Fruit fly (Drosophila melanogaster) whole organism, embryonic: ENCODE measurements around the gene CG10562.
A peak's percentile ranks its signal among the peaks of the same experiment; 100 is the strongest.

ENCODE experiments used
- Atf6 ChIP-seq: fragments of 200-800 bp; sonication (Bioruptor generic); IDR thresholded peaks from 2 replicates; pipeline ENCODE4 v1.3.6; 2022; ENCODE audit warnings: missing biosample characterization, missing genetic modification characterization
- B-H2 ChIP-seq: fragments of 200-800 bp; sonication (Bioruptor generic); optimal IDR thresholded peaks from 2 replicates; lab custom pipeline; 2018; ENCODE audit warnings: missing biosample characterization, mild to moderate bottlenecking, missing genetic modification characterization
- C15 ChIP-seq: fragments of 200-800 bp; sonication (Bioruptor generic); IDR thresholded peaks from 3 replicates; pipeline ENCODE4 v1.3.6; 2022; ENCODE audit warnings: missing biosample characterization, missing genetic modification characterization
- CG11723 ChIP-seq: fragments of 200-800 bp; sonication (Bioruptor generic); optimal IDR thresholded peaks from 2 replicates; lab custom pipeline; 2017; ENCODE audit warnings: missing biosample characterization, mild to moderate bottlenecking, missing genetic modification characterization
- CG12769 ChIP-seq: fragments of 200-800 bp; sonication (Bioruptor generic); optimal IDR thresholded peaks from 2 replicates; lab custom pipeline; 2019; ENCODE audit warnings: missing biosample characterization, mild to moderate bottlenecking, missing genetic modification characterization, moderate library complexity
- CG12942 ChIP-seq: fragments of 200-800 bp; sonication (Bioruptor generic); optimal IDR thresholded peaks from 3 replicates; lab custom pipeline; 2016; ENCODE audit warnings: missing biosample characterization, missing genetic modification characterization
- CG13287 ChIP-seq: fragments of 200-800 bp; sonication (Bioruptor generic); IDR thresholded peaks from 2 replicates; pipeline ENCODE4 v1.3.6; 2022; ENCODE audit warnings: missing biosample characterization, missing genetic modification characterization; ENCODE audit not compliant: partially characterized antibody
- CG13894 ChIP-seq: fragments of 200-800 bp; sonication (Bioruptor generic); optimal IDR thresholded peaks from 3 replicates; lab custom pipeline; 2018; ENCODE audit warnings: missing biosample characterization, mild to moderate bottlenecking, missing genetic modification characterization, moderate library complexity
- CG1647 ChIP-seq: fragments of 200-800 bp; sonication (Bioruptor generic); optimal IDR thresholded peaks from 3 replicates; lab custom pipeline; 2016; ENCODE audit warnings: missing biosample characterization, missing genetic modification characterization
- CG2889 ChIP-seq: fragments of 200-800 bp; sonication (Bioruptor generic); IDR thresholded peaks from 3 replicates; pipeline ENCODE4 v1.3.6; 2022; ENCODE audit warnings: missing biosample characterization, missing genetic modification characterization
- CG31388 ChIP-seq: fragments of 200-800 bp; sonication (Bioruptor generic); optimal IDR thresholded peaks from 2 replicates; lab custom pipeline; 2016; ENCODE audit warnings: missing biosample characterization, missing genetic modification characterization
- CG33213 ChIP-seq: fragments of 200-800 bp; sonication (Bioruptor generic); optimal IDR thresholded peaks from 3 replicates; lab custom pipeline; 2016; ENCODE audit warnings: missing biosample characterization, missing genetic modification characterization
- CG34376 ChIP-seq: fragments of 200-800 bp; sonication (Bioruptor generic); optimal IDR thresholded peaks from 2 replicates; lab custom pipeline; 2018; ENCODE audit warnings: missing biosample characterization, mild to moderate bottlenecking, missing genetic modification characterization
- CG7357 ChIP-seq: fragments of 200-800 bp; sonication (Bioruptor generic); IDR thresholded peaks from 3 replicates; pipeline ENCODE4 v1.3.6; 2022; ENCODE audit warnings: missing biosample characterization, missing genetic modification characterization
- CG7786 ChIP-seq: fragments of 200-800 bp; sonication (Bioruptor generic); optimal IDR thresholded peaks from 2 replicates; lab custom pipeline; 2016; ENCODE audit warnings: missing biosample characterization, missing genetic modification characterization
- CG8290 ChIP-seq, 3 experiments: fragments of 200-800 bp; sonication (Bioruptor generic); optimal IDR thresholded peaks; 2 replicates each; lab custom pipeline; 2016 to 2019; ENCODE audit warnings: missing biosample characterization in 3 of 3, missing genetic modification characterization in 3 of 3, mild to moderate bottlenecking in 2 of 3, moderate library complexity in 1 of 3
- CG9437 ChIP-seq: fragments of 200-800 bp; sonication (Bioruptor generic); optimal IDR thresholded peaks from 2 replicates; lab custom pipeline; 2018; ENCODE audit warnings: missing biosample characterization, mild to moderate bottlenecking, missing genetic modification characterization
- GATAe ChIP-seq: fragments of 200-800 bp; sonication (Bioruptor generic); conservative IDR thresholded peaks from 2 replicates; pipeline ENCODE4 v1.3.6; 2022; ENCODE audit warnings: missing biosample characterization, missing genetic modification characterization
- Hmx ChIP-seq: fragments of 200-800 bp; sonication (Bioruptor generic); optimal IDR thresholded peaks from 2 replicates; lab custom pipeline; 2016; ENCODE audit warnings: missing biosample characterization, missing genetic modification characterization
- Hr78 ChIP-seq, 2 experiments: fragments of 200-800 bp in 1 of 2; fragments of >200 bp in 1 of 2; sonication (Bioruptor generic) in 1 of 2; optimal IDR thresholded peaks; 2 replicates each; lab custom pipeline; 2017 to 2019; ENCODE audit warnings: missing biosample characterization in 2 of 2, missing genetic modification characterization in 2 of 2, mild to moderate bottlenecking in 1 of 2, moderate library complexity in 1 of 2
- Jarid2 ChIP-seq: fragments of 200-800 bp; sonication (Bioruptor generic); optimal IDR thresholded peaks from 3 replicates; lab custom pipeline; 2017; ENCODE audit warnings: mild to moderate bottlenecking, missing biosample characterization, missing genetic modification reagents, missing genetic modification characterization
- Max ChIP-seq: fragments of 200-800 bp; sonication (Bioruptor generic); optimal IDR thresholded peaks from 2 replicates; lab custom pipeline; 2016; ENCODE audit warnings: missing biosample characterization, mild to moderate bottlenecking, missing genetic modification characterization
- Med ChIP-seq: fragments of 200-800 bp; sonication (Bioruptor generic); peaks from one replicate; lab custom pipeline; 2016; ENCODE audit warnings: missing biosample characterization, missing genetic modification characterization, mild to moderate bottlenecking, inconsistent platforms, moderate library complexity
- Rfx ChIP-seq: fragments of 200-800 bp; sonication (Bioruptor generic); IDR thresholded peaks from 2 replicates; pipeline ENCODE4 v1.3.6; 2022; ENCODE audit warnings: missing biosample characterization, missing genetic modification characterization
- Vsx1 ChIP-seq: fragments of 200-800 bp; sonication (Bioruptor generic); optimal IDR thresholded peaks from 2 replicates; lab custom pipeline; 2017; ENCODE audit warnings: missing biosample characterization, mild to moderate bottlenecking, missing genetic modification characterization, missing genetic modification reagents
- btn ChIP-seq: fragments of 200-800 bp; sonication (Bioruptor generic); optimal IDR thresholded peaks from 2 replicates; lab custom pipeline; 2016; ENCODE audit warnings: missing biosample characterization, missing genetic modification characterization
- cg ChIP-seq: fragments of 200-800 bp; sonication (Bioruptor generic); optimal IDR thresholded peaks from 3 replicates; lab custom pipeline; 2019; ENCODE audit warnings: missing biosample characterization, mild to moderate bottlenecking, missing genetic modification characterization, moderate library complexity
- chinmo ChIP-seq: fragments of 200-800 bp; sonication (Bioruptor generic); IDR thresholded peaks from 4 replicates; pipeline ENCODE4 v1.3.6; 2022; ENCODE audit warnings: missing biosample characterization, missing genetic modification characterization; ENCODE audit not compliant: partially characterized antibody
- ci ChIP-seq: fragments of 200-800 bp; sonication (Bioruptor generic); IDR thresholded peaks from 3 replicates; pipeline ENCODE4 v1.3.6; 2022; ENCODE audit warnings: missing biosample characterization, missing genetic modification characterization
- dmrt11E ChIP-seq: fragments of 200-800 bp; sonication (Bioruptor generic); optimal IDR thresholded peaks from 3 replicates; lab custom pipeline; 2018; ENCODE audit warnings: missing biosample characterization, mild to moderate bottlenecking, missing genetic modification characterization, moderate library complexity
- exex ChIP-seq: fragments of 200-800 bp; sonication (Bioruptor generic); optimal IDR thresholded peaks from 4 replicates; lab custom pipeline; 2018; ENCODE audit warnings: missing biosample characterization, mild to moderate bottlenecking, missing genetic modification characterization, moderate library complexity
- grn ChIP-seq: fragments of 200-800 bp; sonication (Bioruptor generic); optimal IDR thresholded peaks from 3 replicates; lab custom pipeline; 2017; ENCODE audit warnings: missing biosample characterization, missing genetic modification characterization
- hkb ChIP-seq, 2 experiments: fragments of 200-800 bp in 1 of 2; fragments of >200 bp in 1 of 2; sonication (Bioruptor generic) in 1 of 2; IDR thresholded peaks in 1 of 2; optimal IDR thresholded peaks in 1 of 2; 2 replicates each; pipeline versions ENCODE4 v1.3.6 to Lab custom; 2017 to 2022; ENCODE audit warnings: missing biosample characterization in 1 of 2, missing genetic modification characterization in 1 of 2
- ind ChIP-seq: fragments of 200-800 bp; sonication (Bioruptor generic); optimal IDR thresholded peaks from 3 replicates; lab custom pipeline; 2016; ENCODE audit warnings: missing biosample characterization, missing genetic modification characterization
- jigr1 ChIP-seq: fragments of 200-800 bp; sonication (Bioruptor generic); IDR thresholded peaks from 3 replicates; pipeline ENCODE4 v1.3.6; 2022; ENCODE audit warnings: missing biosample characterization, missing genetic modification characterization
- lab ChIP-seq: fragments of 200-800 bp; sonication (Bioruptor generic); optimal IDR thresholded peaks from 3 replicates; lab custom pipeline; 2017; ENCODE audit warnings: missing biosample characterization, missing genetic modification characterization, mild to moderate bottlenecking, moderate library complexity, missing genetic modification reagents
- mirr ChIP-seq: fragments of 200-800 bp; sonication (Bioruptor generic); optimal IDR thresholded peaks from 3 replicates; lab custom pipeline; 2018; ENCODE audit warnings: missing biosample characterization, mild to moderate bottlenecking, missing genetic modification characterization
- sd ChIP-seq: fragments of 200-800 bp; sonication (Bioruptor generic); optimal IDR thresholded peaks from 3 replicates; lab custom pipeline; 2018; ENCODE audit warnings: missing biosample characterization, mild to moderate bottlenecking, missing genetic modification characterization, moderate library complexity
- sqz ChIP-seq: fragments of 200-800 bp; sonication (Bioruptor generic); optimal IDR thresholded peaks from 3 replicates; lab custom pipeline; 2018; ENCODE audit warnings: missing biosample characterization, mild to moderate bottlenecking, missing genetic modification characterization
- ssp ChIP-seq: fragments of 200-800 bp; sonication (Bioruptor generic); IDR thresholded peaks from 2 replicates; pipeline ENCODE4 v1.3.6; 2022; ENCODE audit warnings: missing biosample characterization, missing genetic modification characterization
- sug ChIP-seq: fragments of 200-800 bp; optimal IDR thresholded peaks from 2 replicates; lab custom pipeline; 2019; ENCODE audit warnings: missing biosample characterization, mild to moderate bottlenecking, missing genetic modification characterization, moderate library complexity
- tgo ChIP-seq: fragments of 200-800 bp; sonication (Bioruptor generic); IDR thresholded peaks from 3 replicates; pipeline ENCODE4 v1.3.6; 2022; ENCODE audit warnings: missing biosample characterization, missing genetic modification characterization
- tna ChIP-seq: fragments of 200-800 bp; sonication (Bioruptor generic); IDR thresholded peaks from 2 replicates; pipeline ENCODE4 v1.3.6; 2022; ENCODE audit warnings: missing biosample characterization, missing genetic modification characterization; ENCODE audit not compliant: partially characterized antibody
- toy ChIP-seq: fragments of 200-800 bp; sonication (Bioruptor generic); IDR thresholded peaks from 2 replicates; pipeline ENCODE4 v1.3.6; 2022; ENCODE audit warnings: missing biosample characterization, missing genetic modification characterization
- ttk ChIP-seq: fragments of 200-800 bp; sonication (Bioruptor generic); IDR thresholded peaks from 2 replicates; pipeline ENCODE4 v2.1.2; 2022; ENCODE audit warnings: missing biosample characterization, missing genetic modification characterization
- vfl ChIP-seq: fragments of 200-800 bp; sonication (Bioruptor generic); optimal IDR thresholded peaks from 2 replicates; lab custom pipeline; 2016; ENCODE audit warnings: missing biosample characterization, missing genetic modification characterization
- zfh2 ChIP-seq: fragments of 200-800 bp; sonication (Bioruptor generic); optimal IDR thresholded peaks from 2 replicates; lab custom pipeline; 2016; ENCODE audit warnings: missing biosample characterization, missing genetic modification characterization

The CG10562 gene

DNA sequence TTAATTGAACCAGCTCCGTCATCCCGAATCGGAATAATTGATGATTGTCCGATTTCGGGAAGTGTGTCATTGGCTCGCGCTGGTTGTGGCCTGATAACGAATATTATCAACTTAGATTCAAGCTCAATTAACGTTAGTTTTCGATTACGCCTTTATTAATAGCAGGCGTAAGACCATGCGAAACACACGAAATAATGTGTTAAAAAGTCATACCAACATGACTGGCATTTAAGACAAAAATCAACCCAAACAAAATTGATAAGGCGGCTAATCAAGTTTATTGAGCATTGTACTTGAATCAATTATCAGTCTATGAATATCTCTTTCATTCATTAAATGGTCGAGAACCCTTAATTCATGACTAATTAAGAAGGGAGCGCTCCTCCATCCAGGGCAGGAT is 13.4 kb downstream of the CG10562 start:
- TF ChIP-seq CG31388 (no peak), grn (GFP tag; lab: Kevin White, UChicago) (peak; percentile 38), Max (GFP tag; lab: Kevin White, UChicago) (no peak), GATAe (0 out of 2 replicates have a peak, but pooled peaks have one; percentile 21), tna (GFP tag; lab: Robert Waterston, UW) (no peak), mirr (GFP tag; lab: Kevin White, UChicago) (peak; percentile 64), sd (tag; lab: Kevin White, UChicago) (peak; percentile 3), CG12769 (peak; percentile 19), ci (GFP tag; lab: Robert Waterston, UW) (no peak), toy (no peak), Vsx1 (GFP tag; lab: Kevin White, UChicago) (peak; percentile 33), lab (GFP tag; lab: Kevin White, UChicago) (peak; percentile 53), sug (tag; lab: Kevin White, UChicago) (peak; percentile 69), exex (tag; lab: Kevin White, UChicago) (peak; percentile 97), CG34376 (GFP tag; lab: Kevin White, UChicago) (peak; percentile 7)
- TF ChIP-seq, all 482 proteins: peak for 10

DNA sequence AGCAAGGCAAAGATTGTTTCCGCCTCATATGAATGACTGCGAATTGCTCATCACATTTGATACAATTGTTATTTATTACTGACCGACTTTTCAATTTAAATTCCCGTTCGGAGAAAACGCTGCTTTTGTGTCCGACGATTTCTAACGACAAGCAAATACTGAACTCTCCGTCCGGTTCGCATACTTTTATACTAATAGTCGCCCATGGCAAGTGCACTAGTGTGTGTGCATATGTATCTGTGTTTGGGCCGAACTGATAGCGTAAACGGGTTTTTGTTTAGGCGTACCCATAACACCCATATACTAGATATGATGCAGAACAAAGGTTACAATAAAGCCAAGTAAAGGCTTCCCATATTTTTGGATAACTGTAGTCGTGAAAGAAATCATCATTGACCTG is 14.3 kb downstream of the CG10562 start, which contains the start of gene CG10550:
Gene CG10550, minus strand, starts transcription at position 164 of the 400 bp plus-strand sequence.
- TF ChIP-seq vfl (GFP tag; lab: Kevin White, UChicago) (no peak), CG7786 (GFP tag; lab: Kevin White, UChicago) (no peak), CG8290 (GFP tag; optimal IDR thresholded peaks at IDR 0.05; lab: Kevin White, UChicago) (no peak), CG8290 (tag; optimal IDR thresholded peaks at IDR 0.05; lab: Kevin White, UChicago) (peak in 1 of 2 experiments; percentile 53), B-H2 (GFP tag; lab: Kevin White, UChicago) (no peak), exex (tag; lab: Kevin White, UChicago) (peak; percentile 41), Atf6 (GFP tag; lab: Robert Waterston, UW) (no peak), Hr78 (GFP tag; optimal IDR thresholded peaks at IDR 0.05; lab: Kevin White, UChicago) (peak in 1 of 2 experiments; percentile 63), cg (GFP tag; lab: Kevin White, UChicago) (peak; percentile 61), sd (tag; lab: Kevin White, UChicago) (peak; percentile 43), CG12769 (peak; percentile 51), dmrt11E (no peak), ind (GFP tag; lab: Kevin White, UChicago) (no peak), chinmo (GFP tag; lab: Robert Waterston, UW) (peak; percentile 87; the same call in 2 of the 4 replicates), C15 (GFP tag; lab: Robert Waterston, UW) (no peak), sqz (no peak), hkb (optimal IDR thresholded peaks at IDR 0.05; lab: Kevin White, UChicago) (no peak), hkb (GFP tag; IDR thresholded peaks at IDR 0.05; lab: Robert Waterston, UW) (no peak), CG9437 (GFP tag; lab: Kevin White, UChicago) (no peak), Jarid2 (GFP tag; lab: Kevin White, UChicago) (peak; percentile 46), CG13894 (tag; lab: Kevin White, UChicago) (peak; percentile 37), Rfx (GFP tag; lab: Robert Waterston, UW) (no peak; the same call in 1 of the 2 replicates), lab (GFP tag; lab: Kevin White, UChicago) (peak; percentile 2), CG33213 (GFP tag; lab: Kevin White, UChicago) (no peak), zfh2 (no peak), Hmx (no peak), tgo (no peak), grn (GFP tag; lab: Kevin White, UChicago) (no peak), btn (no peak), CG13287 (GFP tag; lab: Robert Waterston, UW) (peak; percentile 20; the same call in 1 of the 2 replicates), CG12942 (no peak), CG11723 (GFP tag; lab: Kevin White, UChicago) (no peak), sug (tag; lab: Kevin White, UChicago) (peak; percentile 38), ssp (GFP tag; lab: Robert Waterston, UW) (no peak), Med (GFP tag; lab: Kevin White, UChicago) (peak; percentile 11), CG7357 (GFP tag; lab: Robert Waterston, UW) (no peak), CG1647 (GFP tag; lab: Kevin White, UChicago) (no peak), CG2889 (GFP tag; lab: Robert Waterston, UW) (no peak), mirr (GFP tag; lab: Kevin White, UChicago) (peak; percentile 73), ttk (no peak), jigr1 (GFP tag; lab: Robert Waterston, UW) (no peak)
